Worm (Caenorhabditis elegans) whole organism, late embryonic: ENCODE measurements around the gene C46C2.3.

ENCODE experiments used
- C08G9.2 ChIP-seq: sonication (generic microtip); optimal IDR thresholded peaks from 2 replicates; lab custom pipeline; 2016; ENCODE audit warnings: mild to moderate bottlenecking, missing genetic modification characterization, moderate library complexity, missing compliant biosample characterization
- K02D7.2 ChIP-seq: sonication (generic microtip); optimal IDR thresholded peaks from 2 replicates; lab custom pipeline; 2017; ENCODE audit warnings: mild to moderate bottlenecking, missing genetic modification characterization, missing compliant biosample characterization
- K09A11.1 ChIP-seq: sonication (generic microtip); optimal IDR thresholded peaks from 2 replicates; lab custom pipeline; 2017; ENCODE audit warnings: antibody characterized with exemption, mild to moderate bottlenecking, missing genetic modification characterization, missing compliant biosample characterization; ENCODE audit not compliant: insufficient read depth
- ahr-1 ChIP-seq: sonication (generic microtip); optimal IDR thresholded peaks from 2 replicates; lab custom pipeline; 2016; ENCODE audit warnings: missing genetic modification characterization, missing compliant biosample characterization
- ama-1 ChIP-seq: fragments of 150-350 bp; optimal IDR thresholded peaks from 2 replicates; lab custom pipeline; 2014
- ceh-18 ChIP-seq: sonication (generic microtip); optimal IDR thresholded peaks from 2 replicates; lab custom pipeline; 2016; ENCODE audit warnings: missing genetic modification characterization, missing compliant biosample characterization
- ceh-2 ChIP-seq: sonication (generic microtip); optimal IDR thresholded peaks from 2 replicates; lab custom pipeline; 2016; ENCODE audit warnings: missing genotype, missing genetic modification characterization, missing compliant biosample characterization
- ceh-30 ChIP-seq: fragments of 150-350 bp; optimal IDR thresholded peaks from 2 replicates; lab custom pipeline; 2014; ENCODE audit warnings: missing biosample characterization, missing genetic modification characterization
- ceh-31 ChIP-seq: sonication (generic microtip); optimal IDR thresholded peaks from 2 replicates; lab custom pipeline; 2016; ENCODE audit warnings: missing genetic modification characterization, missing compliant biosample characterization
- ceh-34 ChIP-seq: sonication (generic microtip); optimal IDR thresholded peaks from 2 replicates; lab custom pipeline; 2016; ENCODE audit warnings: mild to moderate bottlenecking, missing genetic modification characterization, missing compliant biosample characterization
- ceh-48 ChIP-seq: sonication (generic microtip); optimal IDR thresholded peaks from 2 replicates; lab custom pipeline; 2016; ENCODE audit warnings: missing genetic modification characterization, inconsistent platforms, missing compliant biosample characterization
- ceh-6 ChIP-seq: fragments of 200-800 bp; sonication (Bioruptor generic); optimal IDR thresholded peaks from 2 replicates; lab custom pipeline; 2018; ENCODE audit warnings: mild to moderate bottlenecking, missing genetic modification characterization, missing compliant biosample characterization
- elt-2 ChIP-seq: sonication (generic microtip); optimal IDR thresholded peaks from 2 replicates; lab custom pipeline; 2016; ENCODE audit warnings: missing genetic modification reagents, missing genetic modification characterization, missing compliant biosample characterization
- fkh-6 ChIP-seq: sonication (generic microtip); optimal IDR thresholded peaks from 2 replicates; lab custom pipeline; 2016; ENCODE audit warnings: missing genetic modification characterization, missing compliant biosample characterization
- hlh-13 ChIP-seq: fragments of 200-800 bp; sonication (Bioruptor generic); optimal IDR thresholded peaks from 2 replicates; lab custom pipeline; 2018; ENCODE audit warnings: mild to moderate bottlenecking, missing genetic modification characterization, missing compliant biosample characterization
- hlh-15 ChIP-seq: sonication (generic microtip); optimal IDR thresholded peaks from 2 replicates; lab custom pipeline; 2016; ENCODE audit warnings: missing genetic modification characterization, missing compliant biosample characterization
- hlh-30 ChIP-seq: sonication (generic microtip); optimal IDR thresholded peaks from 2 replicates; lab custom pipeline; 2017; ENCODE audit warnings: antibody characterized with exemption, missing genetic modification characterization, missing compliant biosample characterization; ENCODE audit not compliant: insufficient read depth
- hlh-6 ChIP-seq: sonication (generic microtip); optimal IDR thresholded peaks from 2 replicates; lab custom pipeline; 2016; ENCODE audit warnings: missing genotype, missing genetic modification characterization, missing compliant biosample characterization
- lim-6 ChIP-seq: sonication (generic microtip); optimal IDR thresholded peaks from 2 replicates; lab custom pipeline; 2016; ENCODE audit warnings: missing genetic modification characterization, missing compliant biosample characterization
- mec-3 ChIP-seq: sonication (generic microtip); optimal IDR thresholded peaks from 2 replicates; lab custom pipeline; 2016; ENCODE audit warnings: borderline replicate concordance, missing genetic modification characterization, missing compliant biosample characterization
- nfya-1 ChIP-seq: sonication (generic microtip); optimal IDR thresholded peaks from 2 replicates; lab custom pipeline; 2017; ENCODE audit warnings: missing genetic modification characterization, mild to moderate bottlenecking, missing compliant biosample characterization, antibody characterized with exemption, moderate library complexity
- nhr-11 ChIP-seq: fragments of 150-350 bp; optimal IDR thresholded peaks from 2 replicates; lab custom pipeline; 2014; ENCODE audit warnings: missing biosample characterization, missing genetic modification characterization
- npax-4 ChIP-seq: sonication (generic microtip); optimal IDR thresholded peaks from 2 replicates; lab custom pipeline; 2016; ENCODE audit warnings: missing genetic modification characterization, missing compliant biosample characterization
- odd-2 ChIP-seq: sonication (generic microtip); optimal IDR thresholded peaks from 2 replicates; lab custom pipeline; 2017; ENCODE audit warnings: antibody characterized with exemption, mild to moderate bottlenecking, missing genetic modification characterization, missing compliant biosample characterization
- pag-3 ChIP-seq: sonication (generic microtip); optimal IDR thresholded peaks from 2 replicates; lab custom pipeline; 2016; ENCODE audit warnings: missing compliant biosample characterization, missing genetic modification characterization, borderline replicate concordance
- pax-1 ChIP-seq: fragments of 150-350 bp; optimal IDR thresholded peaks from 2 replicates; lab custom pipeline; 2014; ENCODE audit warnings: missing biosample characterization, missing genetic modification characterization
- pha-4 ChIP-seq: fragments of 150-350 bp; optimal IDR thresholded peaks from 2 replicates; lab custom pipeline; 2018; ENCODE audit warnings: missing biosample characterization, missing genetic modification reagents, missing genetic modification characterization
- pros-1 ChIP-seq: fragments of 150-350 bp; optimal IDR thresholded peaks from 2 replicates; lab custom pipeline; 2014; ENCODE audit warnings: missing biosample characterization, missing genetic modification reagents, missing genetic modification characterization
- ref-2 ChIP-seq: sonication (generic microtip); optimal IDR thresholded peaks from 2 replicates; lab custom pipeline; 2016; ENCODE audit warnings: missing genetic modification characterization, missing compliant biosample characterization
- sox-2 ChIP-seq: fragments of 200-800 bp; sonication (Bioruptor generic); IDR thresholded peaks from 2 replicates; pipeline ENCODE4 v1.3.6; 2022; ENCODE audit warnings: missing genetic modification reagents, missing genetic modification characterization, missing compliant biosample characterization
- tbx-2 ChIP-seq: sonication (generic microtip); optimal IDR thresholded peaks from 2 replicates; lab custom pipeline; 2016; ENCODE audit warnings: missing genetic modification characterization, missing compliant biosample characterization
- unc-42 ChIP-seq: sonication (generic microtip); optimal IDR thresholded peaks from 2 replicates; lab custom pipeline; 2016; ENCODE audit warnings: missing genotype, missing genetic modification characterization, missing compliant biosample characterization
- unc-55 ChIP-seq: sonication (generic microtip); optimal IDR thresholded peaks from 2 replicates; lab custom pipeline; 2017; ENCODE audit warnings: missing biosample characterization, missing genetic modification reagents, missing genetic modification characterization
- unc-86 ChIP-seq: sonication (generic microtip); optimal IDR thresholded peaks from 2 replicates; lab custom pipeline; 2016; ENCODE audit warnings: missing genetic modification characterization, missing compliant biosample characterization
- ztf-16 ChIP-seq: sonication (generic microtip); optimal IDR thresholded peaks from 2 replicates; lab custom pipeline; 2017; ENCODE audit warnings: missing genetic modification characterization, missing compliant biosample characterization

The C46C2.3 gene

ce11 chrIV:9210841-9211240 lies 14.1 kb upstream of the C46C2.3 start:
- no peak for TF ChIP-seq pax-1

ce11 chrIV:9212121-9212520 lies 12.8 kb upstream of the C46C2.3 start, which contains the start of gene C46C2.6:
Gene C46C2.6 (plus strand): TSS chrIV:9212421.
- TF ChIP-seq ceh-6 (GFP tag; lab: Kevin White, UChicago) (no peak), hlh-30 (tag; lab: Kevin White, UChicago) (no peak), K09A11.1 (tag; lab: Kevin White, UChicago) (no peak), ceh-18 (tag; lab: Kevin White, UChicago) (no peak), lim-6 (tag; lab: Kevin White, UChicago) (no peak), elt-2 (tag; lab: Kevin White, UChicago) (no peak), hlh-6 (no peak), nhr-11 (tag; lab: Kevin White, UChicago) (no peak), ahr-1 (tag; lab: Kevin White, UChicago) (no peak), pag-3 (no peak), K02D7.2 (no peak), npax-4 (tag; lab: Kevin White, UChicago) (no peak), hlh-15 (tag; lab: Kevin White, UChicago) (no peak), hlh-13 (GFP tag; lab: Kevin White, UChicago) (no peak), sox-2 (GFP tag; lab: Robert Waterston, UW) (no peak), mec-3 (tag; lab: Kevin White, UChicago) (no peak), ztf-16 (tag; lab: Kevin White, UChicago) (no peak)

ce11 chrIV:9214823-9215222 lies 10.1 kb upstream of the C46C2.3 start:
- TF ChIP-seq ceh-2 (no peak), hlh-15 (tag; lab: Kevin White, UChicago) (no peak), hlh-30 (tag; lab: Kevin White, UChicago) (no peak), npax-4 (tag; lab: Kevin White, UChicago) (no peak), ceh-18 (tag; lab: Kevin White, UChicago) (no peak), unc-55 (GFP tag; lab: Kevin White, UChicago) (no peak), ceh-48 (tag; lab: Kevin White, UChicago) (no peak), ceh-30 (tag; lab: Kevin White, UChicago) (no peak), odd-2 (no peak)

DNA sequence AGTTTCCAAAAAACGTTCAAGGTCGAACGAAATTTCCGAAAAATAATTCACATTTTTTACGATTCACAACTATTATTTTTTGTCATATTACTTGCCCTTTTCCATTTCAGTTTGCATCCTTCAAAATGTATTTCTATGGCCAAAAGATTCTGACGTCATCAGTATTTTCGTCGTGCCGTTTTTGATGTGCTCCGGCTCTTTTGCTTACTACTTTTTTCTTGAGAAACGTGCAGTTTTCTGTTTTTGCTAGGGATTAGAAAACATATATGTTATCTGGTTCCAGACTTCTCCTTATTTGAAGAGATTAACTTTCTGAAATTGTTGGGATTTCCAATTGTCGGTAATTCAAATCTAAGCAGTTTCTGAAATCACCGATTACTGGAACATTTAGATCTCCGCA lies 9.1 kb upstream of the C46C2.3 start:
- TF ChIP-seq odd-2, result no peak
- TF ChIP-seq C08G9.2, result no peak
- TF ChIP-seq nhr-11 (tag; lab: Kevin White, UChicago), result no peak
- no peak for TF ChIP-seq hlh-13 (GFP tag; lab: Kevin White, UChicago)
- TF ChIP-seq pha-4, result no peak
- no peak for TF ChIP-seq pros-1 (tag; lab: Kevin White, UChicago)
- TF ChIP-seq mec-3 (tag; lab: Kevin White, UChicago), result no peak
- no peak for TF ChIP-seq nfya-1 (tag; lab: Kevin White, UChicago)
- TF ChIP-seq ceh-18 (tag; lab: Kevin White, UChicago), result no peak
- no peak for TF ChIP-seq unc-86 (tag; lab: Kevin White, UChicago)
- no peak for TF ChIP-seq K02D7.2
- no peak for TF ChIP-seq ref-2
- TF ChIP-seq ceh-48 (tag; lab: Kevin White, UChicago), result no peak

ce11 chrIV:9216437-9216836 lies 8.5 kb upstream of the C46C2.3 start:
- TF ChIP-seq unc-42 (tag; lab: Kevin White, UChicago), result peak; percentile 46
- TF ChIP-seq ztf-16 (tag; lab: Kevin White, UChicago), result no peak
- no peak for TF ChIP-seq ceh-2
- no peak for TF ChIP-seq npax-4 (tag; lab: Kevin White, UChicago)
- no peak for TF ChIP-seq hlh-6
- TF ChIP-seq ceh-34 (tag; lab: Kevin White, UChicago), result no peak
- TF ChIP-seq ama-1, result no peak
- peak; percentile 68 for TF ChIP-seq ceh-31 (tag; lab: Kevin White, UChicago)
- no peak for TF ChIP-seq fkh-6 (tag; lab: Kevin White, UChicago)
- peak; percentile 44 for TF ChIP-seq tbx-2 (tag; lab: Kevin White, UChicago)
- TF ChIP-seq elt-2 (tag; lab: Kevin White, UChicago), result no peak
- TF ChIP-seq hlh-30 (tag; lab: Kevin White, UChicago), result peak; percentile 70
- peak; percentile 37 for TF ChIP-seq nfya-1 (tag; lab: Kevin White, UChicago)
